Worm (Caenorhabditis elegans) whole organism, young adult: Measurements from ENCODE around the gene C49C3.6.

ENCODE experiments used
- D2030.7 ChIP-seq: fragments of 200-800 bp; sonication (Bioruptor generic); IDR thresholded peaks from 2 replicates; pipeline ENCODE4 v1.3.6; 2022; ENCODE audit warnings: missing genetic modification reagents, missing genetic modification characterization, missing compliant biosample characterization
- F22D6.2 ChIP-seq: sonication (generic microtip); optimal IDR thresholded peaks from 2 replicates; lab custom pipeline; 2016; ENCODE audit warnings: mild to moderate bottlenecking, missing genetic modification characterization, missing compliant biosample characterization
- F33H1.4 ChIP-seq: fragments of 200-800 bp; sonication (Bioruptor generic); IDR thresholded peaks from 2 replicates; pipeline ENCODE4 v1.3.6; 2022; ENCODE audit warnings: missing genetic modification reagents, missing genetic modification characterization, missing compliant biosample characterization
- F49E8.2 ChIP-seq: sonication (generic microtip); optimal IDR thresholded peaks from 3 replicates; lab custom pipeline; 2017; ENCODE audit warnings: missing genetic modification characterization, mild to moderate bottlenecking, missing compliant biosample characterization, antibody characterized with exemption, moderate library complexity; ENCODE audit not compliant: insufficient read depth
- T07F8.4 ChIP-seq: sonication (generic microtip); optimal IDR thresholded peaks from 2 replicates; lab custom pipeline; 2016; ENCODE audit warnings: mild to moderate bottlenecking, missing genetic modification characterization, moderate library complexity, missing compliant biosample characterization
- T26A5.8 ChIP-seq: sonication (generic microtip); optimal IDR thresholded peaks from 2 replicates; lab custom pipeline; 2016; ENCODE audit warnings: missing genetic modification characterization, missing compliant biosample characterization
- Y67H2A.10 ChIP-seq: fragments of 200-800 bp; sonication (Bioruptor generic); conservative IDR thresholded peaks from 2 replicates; pipeline ENCODE4 v1.3.6; 2022; ENCODE audit warnings: missing genetic modification reagents, missing genetic modification characterization, missing compliant biosample characterization
- Y79H2A.3 ChIP-seq: fragments of 200-800 bp; sonication (Bioruptor generic); conservative IDR thresholded peaks from 2 replicates; pipeline ENCODE4 v1.3.6; 2022; ENCODE audit warnings: missing genetic modification reagents, missing genetic modification characterization, missing compliant biosample characterization
- ama-1 ChIP-seq, 3 experiments: fragments of 150-350 bp in 1 of 3; sonication (generic microtip) in 2 of 3; optimal IDR thresholded peaks; 2 replicates each; lab custom pipeline; 2014 to 2018; ENCODE audit warnings: missing biosample characterization in 2 of 3, missing genetic modification characterization in 2 of 3, missing genetic modification reagents in 2 of 3
- attf-6 ChIP-seq: fragments of 200-800 bp; sonication (Bioruptor generic); IDR thresholded peaks from 2 replicates; pipeline ENCODE4 v1.3.6; 2022; ENCODE audit warnings: missing genetic modification reagents, missing genetic modification characterization, missing compliant biosample characterization
- cebp-1 ChIP-seq, 2 experiments: fragments of 200-800 bp in 1 of 2; sonication (Bioruptor generic) in 1 of 2; sonication (generic microtip) in 1 of 2; IDR thresholded peaks in 1 of 2; optimal IDR thresholded peaks in 1 of 2; 2 replicates each; pipeline versions ENCODE4 v1.3.6 to Lab custom; 2017 to 2022; ENCODE audit warnings: missing compliant biosample characterization in 2 of 2, missing genetic modification characterization in 2 of 2, mild to moderate bottlenecking in 1 of 2, missing genetic modification reagents in 1 of 2, moderate library complexity in 1 of 2
- dox-1 ChIP-seq: fragments of 200-800 bp; sonication (Bioruptor generic); IDR thresholded peaks from 2 replicates; pipeline ENCODE4 v1.3.6; 2022; ENCODE audit warnings: missing genetic modification reagents, missing genetic modification characterization, missing compliant biosample characterization
- egrh-3 ChIP-seq: fragments of 200-800 bp; sonication (Bioruptor generic); IDR thresholded peaks from 2 replicates; pipeline ENCODE4 v1.3.6; 2022; ENCODE audit warnings: missing genetic modification reagents, missing genetic modification characterization, missing compliant biosample characterization
- fkh-3 ChIP-seq: sonication (generic microtip); optimal IDR thresholded peaks from 2 replicates; lab custom pipeline; 2016; ENCODE audit warnings: mild to moderate bottlenecking, missing genetic modification characterization, missing compliant biosample characterization
- gei-17 ChIP-seq: fragments of 200-800 bp; sonication (Bioruptor generic); optimal IDR thresholded peaks from 2 replicates; lab custom pipeline; 2018; ENCODE audit warnings: mild to moderate bottlenecking, missing genetic modification characterization, missing compliant biosample characterization
- hlh-26 ChIP-seq: fragments of 200-800 bp; sonication (Bioruptor generic); conservative IDR thresholded peaks from 2 replicates; pipeline ENCODE4 v1.3.6; 2022; ENCODE audit warnings: missing genetic modification reagents, missing genetic modification characterization, missing compliant biosample characterization
- hmg-20 ChIP-seq: fragments of 200-800 bp; sonication (Bioruptor generic); IDR thresholded peaks from 2 replicates; pipeline ENCODE4 v1.3.6; 2022; ENCODE audit warnings: missing genetic modification reagents, missing genetic modification characterization, missing compliant biosample characterization
- hrde-1 ChIP-seq: sonication (generic microtip); optimal IDR thresholded peaks from 2 replicates; lab custom pipeline; 2016; ENCODE audit warnings: missing genetic modification characterization, mild to moderate bottlenecking, missing compliant biosample characterization, moderate library complexity, missing genotype, missing genetic modification reagents, borderline replicate concordance
- lin-35 ChIP-seq, 3 experiments: fragments of 150-350 bp in 2 of 3; sonication (generic microtip) in 1 of 3; optimal IDR thresholded peaks; 2 replicates each; lab custom pipeline; 2014 to 2018; ENCODE audit warnings: missing biosample characterization in 3 of 3, missing genetic modification characterization in 3 of 3, missing genetic modification reagents in 3 of 3
- lin-40 ChIP-seq: sonication (generic microtip); optimal IDR thresholded peaks from 2 replicates; lab custom pipeline; 2016; ENCODE audit warnings: missing genetic modification characterization, mild to moderate bottlenecking, missing compliant biosample characterization, missing genotype, missing genetic modification reagents
- lin-54 ChIP-seq: fragments of 200-800 bp; sonication (Bioruptor generic); optimal IDR thresholded peaks from 2 replicates; lab custom pipeline; 2018; ENCODE audit warnings: mild to moderate bottlenecking, missing genetic modification characterization, missing compliant biosample characterization
- lsl-1 ChIP-seq: fragments of 200-800 bp; sonication (Bioruptor generic); optimal IDR thresholded peaks from 2 replicates; lab custom pipeline; 2018; ENCODE audit warnings: mild to moderate bottlenecking, missing genetic modification characterization, moderate library complexity, missing compliant biosample characterization
- madf-6 ChIP-seq: fragments of 200-800 bp; sonication (Bioruptor generic); IDR thresholded peaks from 2 replicates; pipeline ENCODE4 v1.3.6; 2022; ENCODE audit warnings: missing genetic modification reagents, missing genetic modification characterization, missing compliant biosample characterization
- madf-8 ChIP-seq: fragments of 200-800 bp; sonication (Bioruptor generic); conservative IDR thresholded peaks from 2 replicates; pipeline ENCODE4 v1.3.6; 2022; ENCODE audit warnings: missing genetic modification reagents, missing genetic modification characterization, missing compliant biosample characterization
- nfya-2 ChIP-seq: fragments of 200-800 bp; sonication (Bioruptor generic); IDR thresholded peaks from 2 replicates; pipeline ENCODE4 v1.3.6; 2022; ENCODE audit warnings: missing genetic modification reagents, missing genetic modification characterization, missing compliant biosample characterization
- nhr-120 ChIP-seq: fragments of 200-800 bp; sonication (Bioruptor generic); IDR thresholded peaks from 2 replicates; pipeline ENCODE4 v1.3.6; 2022; ENCODE audit warnings: missing genetic modification characterization, missing compliant biosample characterization
- nhr-179 ChIP-seq: sonication (generic microtip); optimal IDR thresholded peaks from 2 replicates; lab custom pipeline; 2016; ENCODE audit warnings: mild to moderate bottlenecking, missing genetic modification characterization, missing compliant biosample characterization
- rcor-1 ChIP-seq: fragments of 200-800 bp; sonication (Bioruptor generic); IDR thresholded peaks from 2 replicates; pipeline ENCODE4 v1.3.6; 2022; ENCODE audit warnings: missing genetic modification reagents, missing genetic modification characterization, missing compliant biosample characterization
- rec-8 ChIP-seq, 2 experiments: sonication (generic microtip); optimal IDR thresholded peaks; 2 replicates each; lab custom pipeline; 2016; ENCODE audit warnings: mild to moderate bottlenecking in 2 of 2, missing genetic modification characterization in 2 of 2, missing genetic modification reagents in 2 of 2, missing genotype in 2 of 2, missing biosample characterization in 1 of 2, missing compliant biosample characterization in 1 of 2, moderate library complexity in 1 of 2
- repo-1 ChIP-seq: sonication (generic microtip); optimal IDR thresholded peaks from 2 replicates; lab custom pipeline; 2017; ENCODE audit warnings: mild to moderate bottlenecking, missing genetic modification characterization, missing compliant biosample characterization
- rpc-1 ChIP-seq, 2 experiments: fragments of 150-350 bp in 1 of 2; sonication (generic microtip) in 1 of 2; optimal IDR thresholded peaks; 2 replicates each; lab custom pipeline; 2014 to 2018; ENCODE audit warnings: missing biosample characterization in 1 of 2, missing genetic modification characterization in 1 of 2, missing genetic modification reagents in 1 of 2, missing genotype in 1 of 2
- sdz-38 ChIP-seq: sonication (generic microtip); optimal IDR thresholded peaks from 2 replicates; lab custom pipeline; 2016; ENCODE audit warnings: missing genotype, missing genetic modification characterization, missing compliant biosample characterization
- sea-2 ChIP-seq: fragments of 200-800 bp; sonication (Bioruptor generic); IDR thresholded peaks from 2 replicates; pipeline ENCODE4 v1.3.6; 2022; ENCODE audit warnings: missing genetic modification characterization, missing compliant biosample characterization
- snpc-4 ChIP-seq, 5 experiments: fragments of 150-350 bp in 1 of 5; sonication (generic microtip) in 4 of 5; optimal IDR thresholded peaks; 2 replicates each; lab custom pipeline; 2014 to 2018; ENCODE audit warnings: missing genetic modification characterization in 5 of 5, missing biosample characterization in 3 of 5, antibody characterized with exemption in 2 of 5, mild to moderate bottlenecking in 2 of 5, missing compliant biosample characterization in 2 of 5, missing genotype in 2 of 5, moderate library complexity in 2 of 5, missing genetic modification reagents in 1 of 5
- somi-1 ChIP-seq: fragments of 200-800 bp; sonication (Bioruptor generic); optimal IDR thresholded peaks from 2 replicates; lab custom pipeline; 2018; ENCODE audit warnings: mild to moderate bottlenecking, missing genetic modification characterization, missing compliant biosample characterization
- tbp1 ChIP-seq: fragments of 200-800 bp; sonication (Bioruptor generic); optimal IDR thresholded peaks from 2 replicates; lab custom pipeline; 2018; ENCODE audit warnings: mild to moderate bottlenecking, missing genetic modification characterization, missing compliant biosample characterization
- unc-62 ChIP-seq: fragments of 150-350 bp; optimal IDR thresholded peaks from 2 replicates; lab custom pipeline; 2014; ENCODE audit warnings: missing biosample characterization, missing genetic modification reagents, missing genetic modification characterization
- xnd-1 ChIP-seq: sonication (generic microtip); optimal IDR thresholded peaks from 2 replicates; lab custom pipeline; 2016; ENCODE audit warnings: missing genotype, missing genetic modification reagents, missing genetic modification characterization, missing compliant biosample characterization
- ztf-22 ChIP-seq: fragments of 200-800 bp; sonication (Bioruptor generic); optimal IDR thresholded peaks from 2 replicates; lab custom pipeline; 2018; ENCODE audit warnings: mild to moderate bottlenecking, missing genetic modification characterization, moderate library complexity, missing compliant biosample characterization
- ztf-25 ChIP-seq: fragments of 200-800 bp; sonication (Bioruptor generic); IDR thresholded peaks from 2 replicates; pipeline ENCODE4 v1.3.6; 2022; ENCODE audit warnings: missing genetic modification reagents, missing genetic modification characterization, missing compliant biosample characterization
- ztf-26 ChIP-seq: sonication (generic microtip); optimal IDR thresholded peaks from 2 replicates; lab custom pipeline; 2017; ENCODE audit warnings: missing genetic modification characterization, missing compliant biosample characterization

C49C3.6 gene

DNA sequence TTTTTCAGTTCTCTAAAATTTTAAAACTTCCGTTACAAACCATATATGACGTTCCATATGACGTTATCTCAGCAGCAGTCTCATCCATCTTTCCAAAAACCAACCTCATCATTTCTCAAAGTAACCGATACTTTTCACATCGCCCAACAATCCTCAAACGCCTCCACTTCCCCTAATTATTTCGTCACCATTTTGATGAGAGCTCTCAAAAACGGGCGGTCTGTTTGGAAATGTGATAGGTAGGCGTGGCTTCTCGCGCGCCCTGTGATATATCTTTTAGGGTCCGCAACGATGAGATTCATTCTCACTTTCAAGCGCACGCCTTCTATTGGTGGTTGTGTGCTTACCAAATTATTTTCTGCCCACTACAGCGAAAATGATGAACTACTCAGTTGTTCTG is 37.0 kb downstream of the C49C3.6 start, which contains the start of gene trh-1 (continued):
- TF ChIP-seq lsl-1 (GFP tag; lab: Kevin White, UChicago) (no peak), lin-54 (GFP tag; lab: Kevin White, UChicago) (no peak), lin-35 (GFP tag; optimal IDR thresholded peaks at IDR 0.05; lab: Kevin White, UChicago) (no peak), madf-8 (GFP tag; lab: Robert Waterston, UW) (no peak)

DNA sequence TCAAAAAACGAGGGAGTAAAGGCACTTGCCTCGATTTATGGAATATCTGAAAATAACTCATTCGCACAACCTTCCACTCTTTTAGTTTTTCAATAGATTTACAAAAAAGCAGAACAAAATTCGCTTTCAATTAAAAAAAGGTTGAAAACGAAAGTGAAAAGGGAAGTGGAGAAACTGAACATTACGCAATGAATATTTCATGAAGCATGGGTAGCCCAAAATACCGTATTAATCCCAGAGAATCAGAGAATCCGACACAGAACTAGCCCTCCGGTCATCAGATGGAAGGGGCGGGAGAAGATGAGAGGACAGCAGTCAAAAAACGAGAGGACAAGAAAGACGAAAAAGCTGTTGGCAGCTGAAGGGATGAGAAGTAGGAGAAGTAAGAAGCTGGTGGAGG is 40.1 kb downstream of the C49C3.6 start, which contains the start of gene C30H6.5:
Gene C30H6.5 (plus strand): TSS at position 301 of the 400 bp plus-strand sequence.
- TF ChIP-seq ama-1 (optimal IDR thresholded peaks at IDR 0.05; lab: Kevin White, UChicago) (no peak), ama-1 (GFP tag; optimal IDR thresholded peaks at IDR 0.05; lab: Kevin White, UChicago) (no peak), nhr-179 (no peak), nfya-2 (GFP tag; lab: Robert Waterston, UW) (no peak), F33H1.4 (GFP tag; lab: Robert Waterston, UW) (no peak), T26A5.8 (tag; lab: Kevin White, UChicago) (no peak), Y67H2A.10 (GFP tag; lab: Robert Waterston, UW) (no peak), sea-2 (no peak), hmg-20 (GFP tag; lab: Robert Waterston, UW) (no peak), Y79H2A.3 (GFP tag; lab: Robert Waterston, UW) (no peak), unc-62 (no peak), cebp-1 (GFP tag; IDR thresholded peaks at IDR 0.05; lab: Robert Waterston, UW) (no peak), cebp-1 (tag; optimal IDR thresholded peaks at IDR 0.05; lab: Kevin White, UChicago) (no peak), D2030.7 (GFP tag; lab: Robert Waterston, UW) (no peak), somi-1 (GFP tag; lab: Kevin White, UChicago) (no peak), nhr-120 (GFP tag; lab: Robert Waterston, UW) (no peak), hrde-1 (tag; lab: Kevin White, UChicago) (no peak), lin-40 (no peak), sdz-38 (tag; lab: Kevin White, UChicago) (no peak), repo-1 (no peak), rpc-1 (optimal IDR thresholded peaks at IDR 0.05; lab: Kevin White, UChicago) (no peak), rpc-1 (tag; optimal IDR thresholded peaks at IDR 0.05; lab: Kevin White, UChicago) (no peak)

DNA sequence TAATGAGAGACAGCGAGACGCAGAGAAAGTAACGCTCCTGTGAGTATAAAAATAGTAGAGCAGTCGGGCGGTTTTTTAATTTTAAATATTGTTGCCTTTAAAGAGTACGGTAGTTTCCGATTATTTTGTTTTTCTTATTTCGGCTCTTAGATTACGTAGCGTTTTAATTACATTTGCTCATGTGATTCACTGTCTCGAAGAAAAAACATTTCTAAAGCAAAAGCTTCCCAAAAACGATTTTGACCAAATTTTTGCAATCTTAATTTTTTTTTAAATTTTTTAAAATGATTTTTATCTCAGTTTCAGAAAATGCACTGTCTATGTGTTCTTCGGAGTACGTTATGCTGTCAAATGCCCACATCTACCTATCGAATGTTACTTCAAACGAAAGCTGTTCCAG is 44.8 kb downstream of the C49C3.6 start, which contains the start of gene haf-1:
Gene haf-1 (plus strand): TSS at position 301 of the 400 bp plus-strand sequence.
- TF ChIP-seq xnd-1 (tag; lab: Kevin White, UChicago) (no peak), ztf-25 (GFP tag; lab: Robert Waterston, UW) (no peak), F49E8.2 (tag; lab: Kevin White, UChicago) (no peak), ztf-26 (tag; lab: Kevin White, UChicago) (no peak), ztf-22 (GFP tag; lab: Kevin White, UChicago) (no peak), gei-17 (GFP tag; lab: Kevin White, UChicago) (no peak), hlh-26 (no peak), unc-62 (no peak), rcor-1 (no peak), T07F8.4 (tag; lab: Kevin White, UChicago) (no peak)

DNA sequence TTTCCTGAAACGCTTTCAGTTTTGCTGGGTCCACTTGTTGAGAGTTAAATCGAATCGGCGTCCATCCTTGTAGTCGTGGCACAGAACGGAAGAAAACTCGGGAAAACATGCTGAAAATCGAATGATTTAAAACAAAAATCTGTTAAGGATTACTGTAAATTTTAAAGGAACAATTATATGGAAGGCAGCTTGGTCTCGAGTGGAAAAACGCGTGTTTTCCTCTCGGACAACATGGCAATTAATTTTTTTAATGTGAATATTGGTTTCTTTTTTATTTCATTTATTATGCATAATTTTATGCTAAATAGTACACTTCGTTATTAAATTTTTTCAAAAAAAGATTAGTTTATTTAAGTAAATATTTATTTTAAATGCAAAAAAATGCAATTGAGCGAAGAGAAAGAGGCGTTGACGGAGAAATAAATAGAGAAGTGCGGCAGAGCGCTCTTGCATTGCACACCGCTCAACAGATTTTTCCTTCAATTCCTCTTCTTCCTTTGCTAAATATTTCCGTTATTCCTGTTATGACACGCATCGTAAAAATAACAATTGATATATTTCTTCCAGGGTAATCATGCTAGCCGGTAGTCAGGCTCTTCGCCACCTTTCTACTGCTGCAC is 48.8 kb downstream of the C49C3.6 start, which contains the start of the genes C30H6.9 and dlat-2:
Gene C30H6.9 (minus strand): TSS at position 110 of the 620 bp plus-strand sequence.
Gene dlat-2 (plus strand): TSS at position 566 of the 620 bp plus-strand sequence.
- TF ChIP-seq tbp1, result peak; percentile 11
- TF ChIP-seq egrh-3 (GFP tag; lab: Robert Waterston, UW), result no peak
- no peak for TF ChIP-seq ztf-25 (GFP tag; lab: Robert Waterston, UW)
- TF ChIP-seq D2030.7 (GFP tag; lab: Robert Waterston, UW), result peak; percentile 41; the same call in 1 of the 2 replicates
- TF ChIP-seq madf-6 (GFP tag; lab: Robert Waterston, UW), result peak; percentile 62
- peak; percentile 73 for TF ChIP-seq lsl-1 (GFP tag; lab: Kevin White, UChicago)
- TF ChIP-seq attf-6 (GFP tag; lab: Robert Waterston, UW), result peak; percentile 65; the same call in 1 of the 2 replicates
- TF ChIP-seq snpc-4 (GFP tag; optimal IDR thresholded peaks at IDR 0.05; lab: Kevin White, UChicago), result peak; percentile 24
- peak in 3 of 4 experiments; percentile 72 to 84 (median 83) for TF ChIP-seq snpc-4 (tag; optimal IDR thresholded peaks at IDR 0.05; lab: Kevin White, UChicago)
- no peak for TF ChIP-seq F22D6.2 (tag; lab: Kevin White, UChicago)
- TF ChIP-seq dox-1 (GFP tag; lab: Robert Waterston, UW), result peak; percentile 44; the same call in 1 of the 2 replicates
- no peak for TF ChIP-seq cebp-1 (GFP tag; IDR thresholded peaks at IDR 0.05; lab: Robert Waterston, UW)
- no peak for TF ChIP-seq cebp-1 (tag; optimal IDR thresholded peaks at IDR 0.05; lab: Kevin White, UChicago)
- TF ChIP-seq rec-8 (tag; optimal IDR thresholded peaks at IDR 0.05; lab: Kevin White, UChicago), result no peak
- TF ChIP-seq fkh-3 (tag; lab: Kevin White, UChicago), result no peak
